Worm (Caenorhabditis elegans) whole organism, midembryonic: ENCODE measurements around the gene F22B5.5.

ENCODE experiments used
- med-1 ChIP-seq: sonication (generic microtip); optimal IDR thresholded peaks from 2 replicates; lab custom pipeline; 2017; ENCODE audit warnings: missing genetic modification characterization, mild to moderate bottlenecking, missing compliant biosample characterization, antibody characterized with exemption, missing genetic modification reagents; ENCODE audit not compliant: insufficient read depth
- tab-1 ChIP-seq: fragments of 200-800 bp; sonication (Bioruptor generic); IDR thresholded peaks from 2 replicates; pipeline ENCODE4 v1.3.6; 2022; ENCODE audit warnings: missing genetic modification characterization, missing compliant biosample characterization
- ztf-23 ChIP-seq: fragments of 200-800 bp; sonication (Bioruptor generic); IDR thresholded peaks from 2 replicates; pipeline ENCODE4 v1.3.6; 2022; ENCODE audit warnings: missing genetic modification reagents, missing genetic modification characterization, missing compliant biosample characterization
- ztf-29 ChIP-seq: fragments of 200-800 bp; sonication (Bioruptor generic); IDR thresholded peaks from 2 replicates; pipeline ENCODE4 v1.3.6; 2022; ENCODE audit warnings: missing genetic modification reagents, missing genetic modification characterization, missing compliant biosample characterization

ce11 chrII:8472916-8473315 lies 18.5 kb upstream of the F22B5.5 start:
- TF ChIP-seq med-1 (GFP tag; lab: Kevin White, UChicago), result no peak
- TF ChIP-seq ztf-29 (GFP tag; lab: Robert Waterston, UW), result no peak
- no peak for TF ChIP-seq tab-1 (GFP tag; lab: Robert Waterston, UW)
- TF ChIP-seq ztf-23, result no peak
